Fruit fly (Drosophila melanogaster): Measurements from ENCODE around the gene CG11929.

Gene CG11929

DNA sequence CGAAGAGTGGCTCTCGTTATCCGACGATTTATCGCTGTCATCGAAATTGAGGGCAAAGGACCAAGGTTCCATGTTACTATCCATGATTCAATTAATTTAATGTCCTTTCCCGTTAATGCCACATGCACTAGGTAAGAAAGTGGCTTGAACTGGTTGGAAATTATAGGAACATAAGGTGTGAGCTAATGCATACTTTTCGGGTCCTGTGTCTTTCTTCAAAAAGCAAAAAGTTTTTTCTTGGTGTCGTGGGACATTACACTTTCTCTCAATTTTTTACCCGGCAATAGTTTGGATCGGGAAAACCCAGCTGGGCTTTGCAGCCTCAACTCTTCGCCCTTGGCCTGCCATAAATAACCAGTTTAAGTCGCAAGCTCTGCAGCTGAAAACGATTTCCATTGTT, 18.9 kb downstream of the CG11929 start, which contains the start of gene Taf12L:
Gene Taf12L, minus strand, starts transcription at position 101 of the 400 bp plus-strand sequence.
- TF ChIP-seq nmo (GFP tag; optimal IDR thresholded peaks at IDR 0.05) = no peak
- TF ChIP-seq E2f2 (GFP tag; IDR thresholded peaks at IDR 0.05) = no peak
- TF ChIP-seq vfl (GFP tag; optimal IDR thresholded peaks at IDR 0.05) = no peak
- TF ChIP-seq ewg (GFP tag; optimal IDR thresholded peaks at IDR 0.05) = no peak
- TF ChIP-seq CG18476 (GFP tag; optimal IDR thresholded peaks at IDR 0.05) = no peak
- no peak for TF ChIP-seq CG17568 (GFP tag; optimal IDR thresholded peaks at IDR 0.05)
- no peak for TF ChIP-seq mld (GFP tag; IDR thresholded peaks at IDR 0.05; ENCODE audit: partially characterized antibody)
- no peak for TF ChIP-seq CG17829 (tag; optimal IDR thresholded peaks at IDR 0.05)
- no peak for TF ChIP-seq tup (GFP tag; optimal IDR thresholded peaks at IDR 0.05)
- TF ChIP-seq Scr (GFP tag; IDR thresholded peaks at IDR 0.05; ENCODE audit: partially characterized antibody) = no peak
- no peak for TF ChIP-seq CG42726 (GFP tag; IDR thresholded peaks at IDR 0.05; ENCODE audit: partially characterized antibody)
- no peak for TF ChIP-seq kah (GFP tag; optimal IDR thresholded peaks at IDR 0.05)
- TF ChIP-seq CG7745 (tag; optimal IDR thresholded peaks at IDR 0.05) = no peak
- no peak for TF ChIP-seq Hand (GFP tag; optimal IDR thresholded peaks at IDR 0.05)
- TF ChIP-seq CG18599 (GFP tag; optimal IDR thresholded peaks at IDR 0.05) = no peak
- TF ChIP-seq her (GFP tag; optimal IDR thresholded peaks at IDR 0.05) = no peak
- TF ChIP-seq Hey (tag; optimal IDR thresholded peaks at IDR 0.05) = no peak
- TF ChIP-seq CG10321 (GFP tag; IDR thresholded peaks at IDR 0.05) = no peak

DNA sequence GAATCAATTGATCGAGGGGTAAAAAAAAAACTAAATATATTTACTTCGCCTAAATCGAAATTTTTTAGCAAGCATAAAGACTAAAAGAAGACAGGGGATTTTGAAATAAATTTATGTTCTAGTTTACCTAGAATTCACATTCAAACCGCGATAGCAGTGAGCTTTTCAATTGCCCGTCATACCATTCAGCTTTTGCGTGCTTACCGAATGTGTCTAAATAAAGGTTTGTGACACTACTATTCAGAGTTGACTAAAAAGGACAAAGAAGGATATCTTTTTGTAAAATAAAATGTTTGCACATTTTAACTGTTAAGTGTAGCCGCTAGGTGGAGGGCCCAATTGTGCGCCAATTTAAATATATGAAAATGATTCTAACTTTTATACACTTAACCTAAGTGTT, 43.5 kb downstream of the CG11929 start:
- no peak for TF ChIP-seq ac (GFP tag; optimal IDR thresholded peaks at IDR 0.05)
- no peak for TF ChIP-seq NC2β (GFP tag; optimal IDR thresholded peaks at IDR 0.05)
- TF ChIP-seq jumu (GFP tag; optimal IDR thresholded peaks at IDR 0.05) = no peak
- TF ChIP-seq grau (tag; optimal IDR thresholded peaks at IDR 0.05) = no peak
- no peak for TF ChIP-seq bab2 (GFP tag; optimal IDR thresholded peaks at IDR 0.05)
- TF ChIP-seq phol (tag; optimal IDR thresholded peaks at IDR 0.05) = no peak
- TF ChIP-seq Oli (tag; optimal IDR thresholded peaks at IDR 0.05) = no peak
- no peak for TF ChIP-seq Neu2 (GFP tag; optimal IDR thresholded peaks at IDR 0.05; ENCODE audit: borderline replicate concordance)
- no peak for TF ChIP-seq HHEX (GFP tag; optimal IDR thresholded peaks at IDR 0.05)
- no peak for TF ChIP-seq Fer3 (tag; optimal IDR thresholded peaks at IDR 0.05)
- TF ChIP-seq CG13775 (GFP tag; optimal IDR thresholded peaks at IDR 0.05) = no peak
- TF ChIP-seq dati (GFP tag; IDR thresholded peaks at IDR 0.05) = no peak
- TF ChIP-seq ash1 (GFP tag; optimal IDR thresholded peaks at IDR 0.05) = no peak
- no peak for TF ChIP-seq ase (GFP tag; IDR thresholded peaks at IDR 0.05)
- TF ChIP-seq CG8924 (tag; optimal IDR thresholded peaks at IDR 0.05) = no peak
- no peak for TF ChIP-seq crol (GFP tag; IDR thresholded peaks at IDR 0.05)
- TF ChIP-seq nau (GFP tag; optimal IDR thresholded peaks at IDR 0.05) = no peak
- TF ChIP-seq crp (GFP tag; optimal IDR thresholded peaks at IDR 0.05) = no peak
- no peak for TF ChIP-seq NK7.1 (GFP tag; optimal IDR thresholded peaks at IDR 0.05)
- TF ChIP-seq ind (GFP tag; optimal IDR thresholded peaks at IDR 0.05) = no peak
- TF ChIP-seq CG4820 (GFP tag; optimal IDR thresholded peaks at IDR 0.05) = no peak
- no peak for TF ChIP-seq CG11560 (tag; IDR thresholded peaks at IDR 0.05)
- TF ChIP-seq Oaz (GFP tag; IDR thresholded peaks at IDR 0.05) = no peak
- peak; percentile 33 for TF ChIP-seq Dp (GFP tag; optimal IDR thresholded peaks at IDR 0.05)
- TF ChIP-seq CG12236 (GFP tag; optimal IDR thresholded peaks at IDR 0.05) = no peak
- 0 out of 3 replicates have a peak, but pooled peaks have one; percentile 36 for TF ChIP-seq CG6791 (GFP tag; IDR thresholded peaks at IDR 0.05; ENCODE audit: partially characterized antibody)
- no peak for TF ChIP-seq Dip2 (GFP tag; IDR thresholded peaks at IDR 0.05)
- peak; percentile 80 for TF ChIP-seq stwl (tag; optimal IDR thresholded peaks at IDR 0.05)
- TF ChIP-seq disco-r (GFP tag; optimal IDR thresholded peaks at IDR 0.05) = no peak
- TF ChIP-seq CG4404 (GFP tag; IDR thresholded peaks at IDR 0.05) = no peak
- TF ChIP-seq dmrt11E (tag; optimal IDR thresholded peaks at IDR 0.05) = no peak
- TF ChIP-seq GATAe (GFP tag; conservative IDR thresholded peaks at IDR 0.05) = no peak
- TF ChIP-seq CG6689 (GFP tag; IDR thresholded peaks at IDR 0.05) = no peak
